Worm (Caenorhabditis elegans): ENCODE results near the gene mdt-8.

mdt-8 gene

ce11 chrII:11526954-11527353, 6.7 kb downstream of the mdt-8 start, which contains the start of gene age-1:
TSS of gene age-1 (minus strand) at chrII:11527054.
- no peak for TF ChIP-seq nhr-11 (tag; optimal IDR thresholded peaks at IDR 0.05)
- no peak for TF ChIP-seq dmd-4 (tag; optimal IDR thresholded peaks at IDR 0.05; ENCODE audit: borderline replicate concordance)
- no peak for TF ChIP-seq T23F11.4 (GFP tag; optimal IDR thresholded peaks at IDR 0.05)

ce11 chrII:11521300-11521699, 12.3 kb downstream of the mdt-8 start, which contains the start of gene Y62F5A.10:
TSS of gene Y62F5A.10 (plus strand) at chrII:11521600.
- no peak for TF ChIP-seq ceh-31 (tag; optimal IDR thresholded peaks at IDR 0.05)

DNA sequence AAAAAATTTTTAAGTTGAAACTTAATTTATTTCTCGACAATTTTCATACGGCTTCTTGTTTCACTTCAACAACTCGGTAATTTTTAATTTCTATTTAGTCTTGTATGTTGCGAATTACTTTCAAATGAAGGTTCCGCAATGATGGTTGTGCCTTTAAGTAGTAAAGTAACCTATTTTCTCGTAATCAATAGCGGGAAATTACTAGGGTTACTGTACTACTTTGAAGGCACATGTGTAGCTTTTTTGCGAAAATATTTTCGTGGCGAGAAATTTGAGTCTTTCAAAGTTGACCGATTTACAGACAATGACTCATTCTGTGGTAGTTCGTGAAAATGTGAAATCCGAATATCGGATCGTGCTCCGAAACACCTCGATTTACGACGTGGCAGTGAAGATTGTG, 15.4 kb downstream of the mdt-8 start, which contains the start of gene B0334.10:
Gene B0334.10 (plus strand): TSS at position 301 of the 400 bp plus-strand sequence.
- no peak for TF ChIP-seq tbx-7 (tag; optimal IDR thresholded peaks at IDR 0.05)
- TF ChIP-seq fkh-10 (GFP tag; optimal IDR thresholded peaks at IDR 0.05), result no peak
- TF ChIP-seq pros-1 (tag; optimal IDR thresholded peaks at IDR 0.05), result no peak

DNA sequence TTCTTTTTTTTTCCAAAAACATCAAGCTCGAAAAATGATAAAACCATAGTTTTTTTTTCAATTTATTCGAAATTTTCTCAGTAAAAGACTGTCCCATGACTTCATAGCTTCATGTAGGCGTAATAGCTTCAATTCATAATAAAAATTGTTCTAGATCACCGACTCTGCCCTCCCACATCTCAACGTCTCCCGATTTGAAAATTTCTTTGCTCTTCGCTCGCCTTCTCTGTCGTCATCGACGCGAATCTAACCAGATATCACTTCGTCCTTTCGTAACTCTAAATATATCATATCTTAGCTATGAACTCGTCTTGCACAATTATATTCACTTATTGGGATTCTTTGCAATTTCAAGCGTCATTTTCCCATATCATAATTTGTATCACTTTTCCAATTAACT, 18.8 kb downstream of the mdt-8 start, which contains the start of gene srh-44:
Gene srh-44 (plus strand): TSS at position 301 of the 400 bp plus-strand sequence.
- TF ChIP-seq hlh-6 (tag; optimal IDR thresholded peaks at IDR 0.05), result no peak
- no peak for TF ChIP-seq nhr-232 (tag; optimal IDR thresholded peaks at IDR 0.05)
- no peak for TF ChIP-seq hlh-15 (tag; optimal IDR thresholded peaks at IDR 0.05)
- no peak for TF ChIP-seq pros-1 (tag; optimal IDR thresholded peaks at IDR 0.05)
- no peak for TF ChIP-seq T23F11.4 (GFP tag; optimal IDR thresholded peaks at IDR 0.05)
- TF ChIP-seq unc-55 (GFP tag; optimal IDR thresholded peaks at IDR 0.05), result no peak
- TF ChIP-seq fkh-10 (GFP tag; optimal IDR thresholded peaks at IDR 0.05), result no peak
- TF ChIP-seq ceh-19 (GFP tag; optimal IDR thresholded peaks at IDR 0.05), result no peak
- TF ChIP-seq ama-1 (optimal IDR thresholded peaks at IDR 0.05), result no peak
- no peak for TF ChIP-seq sox-2 (GFP tag; IDR thresholded peaks at IDR 0.05)
- no peak for TF ChIP-seq K02D7.2 (tag; optimal IDR thresholded peaks at IDR 0.05)
- no peak for TF ChIP-seq rnt-1 (tag; optimal IDR thresholded peaks at IDR 0.05)
- TF ChIP-seq ceh-2 (tag; optimal IDR thresholded peaks at IDR 0.05), result no peak
- no peak for TF ChIP-seq hlh-13 (GFP tag; optimal IDR thresholded peaks at IDR 0.05)
- TF ChIP-seq fkh-6 (tag; optimal IDR thresholded peaks at IDR 0.05), result no peak
- no peak for TF ChIP-seq madf-2 (tag; optimal IDR thresholded peaks at IDR 0.05)
- no peak for TF ChIP-seq hlh-30 (tag; optimal IDR thresholded peaks at IDR 0.05; ENCODE audit: insufficient read depth)

- TF ChIP-seq ceh-2 (tag; optimal IDR thresholded peaks at IDR 0.05), result no peak
- TF ChIP-seq ceh-9 (tag; optimal IDR thresholded peaks at IDR 0.05), result no peak
- no peak for TF ChIP-seq madf-2 (tag; optimal IDR thresholded peaks at IDR 0.05)
- no peak for TF ChIP-seq unc-3 (GFP tag; conservative IDR thresholded peaks at IDR 0.05)
- no peak for TF ChIP-seq unc-3 (tag; optimal IDR thresholded peaks at IDR 0.05)
- TF ChIP-seq K02D7.2 (tag; optimal IDR thresholded peaks at IDR 0.05), result no peak
- TF ChIP-seq ceh-14 (tag; optimal IDR thresholded peaks at IDR 0.05), result no peak
Observed at ce11 chrII:11512921-11513320, 20.7 kb downstream of the mdt-8 start.

ce11 chrII:11510373-11510772, 23.2 kb downstream of the mdt-8 start, which contains the start of gene npr-41:
TSS of gene npr-41 (plus strand) at chrII:11510673.
- no peak for TF ChIP-seq dmd-4 (tag; optimal IDR thresholded peaks at IDR 0.05; ENCODE audit: borderline replicate concordance)
- TF ChIP-seq dve-1 (tag; optimal IDR thresholded peaks at IDR 0.05), result no peak
- TF ChIP-seq hlh-30 (tag; optimal IDR thresholded peaks at IDR 0.05; ENCODE audit: insufficient read depth), result no peak
- TF ChIP-seq fkh-10 (GFP tag; optimal IDR thresholded peaks at IDR 0.05), result no peak
- no peak for TF ChIP-seq nhr-11 (tag; optimal IDR thresholded peaks at IDR 0.05)
- no peak for TF ChIP-seq tbx-7 (tag; optimal IDR thresholded peaks at IDR 0.05)
- no peak for TF ChIP-seq elt-4 (tag; optimal IDR thresholded peaks at IDR 0.05)
- no peak for TF ChIP-seq ceh-24 (tag; optimal IDR thresholded peaks at IDR 0.05)
- TF ChIP-seq che-1 (tag; optimal IDR thresholded peaks at IDR 0.05), result no peak
- no peak for TF ChIP-seq sox-2 (GFP tag; IDR thresholded peaks at IDR 0.05)
- no peak for TF ChIP-seq elt-2 (tag; optimal IDR thresholded peaks at IDR 0.05)
- TF ChIP-seq gmeb-2 (tag; optimal IDR thresholded peaks at IDR 0.05), result no peak
- TF ChIP-seq hlh-13 (GFP tag; optimal IDR thresholded peaks at IDR 0.05), result no peak
- TF ChIP-seq rnt-1 (tag; optimal IDR thresholded peaks at IDR 0.05), result no peak
- TF ChIP-seq mec-3 (tag; optimal IDR thresholded peaks at IDR 0.05; ENCODE audit: borderline replicate concordance), result no peak

All from whole organism, late embryonic.